Worm (Caenorhabditis elegans): ENCODE data around the gene lron-7.

Gene lron-7

DNA sequence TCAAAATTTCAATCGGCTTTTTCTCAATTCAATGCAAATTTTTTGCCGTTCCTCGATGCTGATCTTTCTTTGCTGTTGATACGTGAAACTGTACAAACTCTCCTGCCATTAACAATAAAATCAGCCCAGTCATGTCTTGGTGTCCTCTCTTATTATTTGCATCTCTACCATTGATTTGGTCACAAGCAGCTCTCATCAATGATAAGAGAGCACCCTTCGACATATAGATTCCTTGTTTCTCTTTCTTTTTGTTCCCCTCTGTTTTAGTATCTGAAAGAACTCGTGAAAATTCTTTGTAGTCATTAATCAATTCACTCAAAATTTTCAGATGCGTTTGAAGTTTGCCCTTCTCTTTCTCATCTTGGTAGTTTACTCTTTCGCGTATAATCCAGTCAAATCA is at the start of gene lron-7:
TSS of gene lron-7 (plus strand) at position 323 of the 400 bp plus-strand sequence.
- TF ChIP-seq nhr-77 (tag; optimal IDR thresholded peaks at IDR 0.05), result no peak
- TF ChIP-seq ama-1 (optimal IDR thresholded peaks at IDR 0.05), result no peak
- no peak for TF ChIP-seq unc-39 (tag; optimal IDR thresholded peaks at IDR 0.05)
- peak; percentile 80 for TF ChIP-seq pqm-1 (tag; optimal IDR thresholded peaks at IDR 0.05)
- no peak for TF ChIP-seq fkh-10 (GFP tag; optimal IDR thresholded peaks at IDR 0.05)
- TF ChIP-seq snpc-4 (tag; optimal IDR thresholded peaks at IDR 0.05), result no peak
- no peak for TF ChIP-seq ceh-82 (tag; optimal IDR thresholded peaks at IDR 0.05)
- no peak for TF ChIP-seq tbx-2 (tag; optimal IDR thresholded peaks at IDR 0.05)
- peak; percentile 71 for TF ChIP-seq elt-2 (tag; optimal IDR thresholded peaks at IDR 0.05)
- TF ChIP-seq jun-1 (tag; optimal IDR thresholded peaks at IDR 0.05), result no peak
- no peak for TF ChIP-seq unc-62 (GFP tag; optimal IDR thresholded peaks at IDR 0.05)
- TF ChIP-seq pha-4 (tag; optimal IDR thresholded peaks at IDR 0.05), result peak; percentile 41
- no peak for TF ChIP-seq nhr-12 (tag; optimal IDR thresholded peaks at IDR 0.05)
- no peak for TF ChIP-seq ZK546.5 (tag; optimal IDR thresholded peaks at IDR 0.05)

DNA sequence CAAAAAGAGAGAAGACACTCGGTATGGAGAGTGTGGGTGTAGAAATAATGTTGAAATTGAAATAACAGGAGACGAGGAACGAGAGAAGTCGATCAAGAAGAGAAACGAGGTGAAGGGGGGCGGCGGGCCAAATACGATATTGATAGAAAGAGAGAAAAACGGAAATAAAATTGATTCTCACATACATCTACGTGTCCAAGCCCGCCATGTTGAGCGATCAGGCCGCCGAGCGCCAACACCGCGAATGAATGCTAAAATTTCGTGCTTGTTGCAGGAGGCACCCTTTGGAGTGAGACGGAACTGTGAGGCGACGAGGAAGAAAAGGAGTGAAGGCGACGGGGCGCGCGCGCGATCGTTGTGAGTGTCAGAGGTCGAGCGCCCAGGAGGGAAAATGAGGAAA is 49.1 kb upstream of the lron-7 start, which contains the start of gene F46H5.7:
TSS of gene F46H5.7 (minus strand) at position 106 of the 400 bp plus-strand sequence.
- TF ChIP-seq R02D3.7 (tag; optimal IDR thresholded peaks at IDR 0.05) (no peak), hmg-11 (tag; optimal IDR thresholded peaks at IDR 0.05) (no peak), elt-1 (tag; optimal IDR thresholded peaks at IDR 0.05) (no peak), pqm-1 (tag; optimal IDR thresholded peaks at IDR 0.05) (peak; percentile 24), ztf-11 (tag; optimal IDR thresholded peaks at IDR 0.05) (no peak), elt-2 (tag; optimal IDR thresholded peaks at IDR 0.05) (peak; percentile 63), lsy-12 (tag; optimal IDR thresholded peaks at IDR 0.05) (no peak), nhr-25 (tag; optimal IDR thresholded peaks at IDR 0.05) (no peak), nhr-43 (tag; optimal IDR thresholded peaks at IDR 0.05; ENCODE audit: poor library complexity, severe bottlenecking) (no peak), aly-2 (tag; optimal IDR thresholded peaks at IDR 0.05) (no peak)

DNA sequence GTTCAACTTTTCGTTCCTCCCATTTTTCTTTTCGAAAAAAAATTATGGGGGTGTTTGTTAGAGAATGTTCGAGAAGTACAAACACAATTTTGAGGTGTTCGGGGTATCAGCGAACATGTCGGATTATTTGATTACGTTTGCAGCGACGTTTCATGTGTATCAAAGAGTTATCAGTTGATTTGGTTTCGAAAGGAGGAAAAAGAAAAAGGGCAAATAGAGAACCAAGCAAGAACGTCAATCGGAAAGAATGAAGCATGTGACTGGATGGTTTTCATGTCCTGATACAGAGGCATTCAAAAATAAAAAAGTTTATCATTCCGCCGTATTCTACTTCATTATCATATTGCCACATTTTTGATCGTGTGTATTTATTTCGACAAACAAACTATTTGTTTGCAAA is 47.2 kb upstream of the lron-7 start:
- peak; percentile 11 for TF ChIP-seq fos-1 (tag; optimal IDR thresholded peaks at IDR 0.05)
- no peak for TF ChIP-seq ceh-28 (tag; optimal IDR thresholded peaks at IDR 0.05)
- peak; percentile 89 for TF ChIP-seq pqm-1 (tag; optimal IDR thresholded peaks at IDR 0.05)
- peak; percentile 87 for TF ChIP-seq pha-4 (tag; optimal IDR thresholded peaks at IDR 0.05)
- TF ChIP-seq jun-1 (tag; optimal IDR thresholded peaks at IDR 0.05), result peak; percentile 56
- TF ChIP-seq skn-1 (tag; optimal IDR thresholded peaks at IDR 0.05), result peak; percentile 10
- TF ChIP-seq elt-2 (tag; optimal IDR thresholded peaks at IDR 0.05), result peak; percentile 98
- no peak for TF ChIP-seq hmg-11 (tag; optimal IDR thresholded peaks at IDR 0.05)

DNA sequence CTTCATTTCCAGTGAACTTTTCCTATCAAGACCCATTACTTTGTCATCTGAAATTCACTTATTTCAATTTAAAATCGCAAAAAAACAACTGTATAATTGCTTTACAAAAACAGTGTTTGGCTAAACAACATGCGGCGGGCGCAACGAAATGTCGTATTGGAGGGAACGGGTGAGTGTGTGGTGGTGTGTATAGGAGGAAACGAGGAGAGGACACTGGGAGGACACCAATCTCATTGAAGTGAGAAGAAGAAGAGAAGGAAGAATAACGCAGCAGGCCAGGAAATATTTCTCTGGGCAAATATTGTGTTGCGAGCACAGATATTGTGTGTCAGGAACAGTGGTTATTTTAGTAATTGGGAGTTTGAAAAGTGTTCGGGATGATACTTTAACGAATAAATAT is 37.4 kb upstream of the lron-7 start, which contains the start of gene F46H5.4:
TSS of gene F46H5.4 (minus strand) at position 53 of the 400 bp plus-strand sequence.
- TF ChIP-seq pha-4 (tag; optimal IDR thresholded peaks at IDR 0.05) (peak; percentile 40), hmg-11 (tag; optimal IDR thresholded peaks at IDR 0.05) (peak; percentile 60), daf-12 (tag; optimal IDR thresholded peaks at IDR 0.05) (no peak), nhr-25 (tag; optimal IDR thresholded peaks at IDR 0.05) (peak; percentile 7), lin-39 (tag; optimal IDR thresholded peaks at IDR 0.05) (no peak), lin-15B (tag; optimal IDR thresholded peaks at IDR 0.05) (peak; percentile 0), nhr-23 (tag; optimal IDR thresholded peaks at IDR 0.05) (peak; percentile 23), nfya-1 (tag; optimal IDR thresholded peaks at IDR 0.05; ENCODE audit: insufficient read depth) (peak; percentile 49)

DNA sequence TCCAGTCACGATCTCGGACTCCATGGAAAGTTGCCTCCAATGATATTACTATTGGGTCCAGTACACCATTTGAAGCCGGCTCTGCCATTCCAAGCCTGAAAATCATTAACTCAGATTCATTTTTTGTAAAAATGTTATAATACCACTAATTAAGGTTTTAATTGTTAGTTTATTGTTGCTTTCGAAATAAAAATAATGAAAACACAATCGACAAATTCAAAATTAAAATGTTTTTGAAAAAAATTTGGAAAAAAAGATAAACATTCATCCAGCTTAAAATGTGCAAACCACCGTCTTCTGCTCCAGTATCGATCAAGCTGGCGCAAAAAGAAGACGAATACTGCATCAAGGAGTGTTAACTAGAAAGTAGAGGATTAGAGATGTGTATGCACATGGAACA is 35.0 kb upstream of the lron-7 start, which contains the start of gene F46H5.5:
TSS of gene F46H5.5 (minus strand) at position 101 of the 400 bp plus-strand sequence.
- peak; percentile 26 for TF ChIP-seq nfya-1 (tag; optimal IDR thresholded peaks at IDR 0.05; ENCODE audit: insufficient read depth)
- no peak for TF ChIP-seq unc-39 (tag; optimal IDR thresholded peaks at IDR 0.05)
- no peak for TF ChIP-seq nhr-237 (tag; optimal IDR thresholded peaks at IDR 0.05)
- TF ChIP-seq jun-1 (tag; optimal IDR thresholded peaks at IDR 0.05), result no peak
- TF ChIP-seq sea-2 (GFP tag; optimal IDR thresholded peaks at IDR 0.05), result no peak
